Fruit fly (Drosophila melanogaster): Measurements from ENCODE around the gene CG9459.
A peak's percentile ranks its signal among the peaks of the same experiment; 100 is the strongest.

The CG9459 gene

DNA sequence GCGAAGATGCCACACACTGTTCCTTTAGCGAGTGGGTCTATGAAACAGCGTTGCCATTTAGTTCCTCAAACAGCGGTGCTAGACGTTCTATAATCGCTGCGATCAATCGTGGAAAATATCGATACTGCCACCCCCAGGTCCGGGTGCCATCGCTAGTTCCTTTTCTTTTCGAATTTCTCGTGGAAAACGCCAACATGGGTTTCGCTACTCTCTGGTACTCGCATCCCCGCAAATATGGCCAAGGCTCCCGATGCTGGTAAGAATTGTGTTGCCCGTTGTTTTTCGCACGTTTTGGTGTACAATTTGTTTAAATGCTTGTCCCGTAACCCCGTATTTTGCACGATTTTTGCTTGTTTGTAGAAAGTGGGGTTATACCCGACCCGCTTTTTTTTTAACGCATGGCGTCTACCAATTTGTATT is 40.2 kb downstream of the CG9459 start, which contains the start of gene RpS29 (continued):
- peak; percentile 98 for TF ChIP-seq Bgb (GFP tag; IDR thresholded peaks at IDR 0.05; ENCODE audit: partially characterized antibody)
- peak; percentile 99 for TF ChIP-seq Med (GFP tag)
- TF ChIP-seq CG10979 (tag; optimal IDR thresholded peaks at IDR 0.05), result peak; percentile 36
- TF ChIP-seq eve (GFP tag; optimal IDR thresholded peaks at IDR 0.05), result no peak
- TF ChIP-seq hth (optimal IDR thresholded peaks at IDR 0.05), result no peak
- peak; percentile 92 for TF ChIP-seq mam (GFP tag; optimal IDR thresholded peaks at IDR 0.05)
- peak; percentile 46 for TF ChIP-seq CTCF (GFP tag; optimal IDR thresholded peaks at IDR 0.05)
- TF ChIP-seq Lhr (GFP tag; optimal IDR thresholded peaks at IDR 0.05), result peak; percentile 90
- peak; percentile 87 for TF ChIP-seq zfh2 (GFP tag; optimal IDR thresholded peaks at IDR 0.05)
- TF ChIP-seq CG7987 (GFP tag; optimal IDR thresholded peaks at IDR 0.05), result peak; percentile 90
- peak; percentile 53 for TF ChIP-seq Sry-β (GFP tag; optimal IDR thresholded peaks at IDR 0.05)
- peak; percentile 48 for TF ChIP-seq cwo (GFP tag; optimal IDR thresholded peaks at IDR 0.05)
- TF ChIP-seq CG17568 (GFP tag; optimal IDR thresholded peaks at IDR 0.05), result no peak
- peak; percentile 68 for TF ChIP-seq disco-r (GFP tag; optimal IDR thresholded peaks at IDR 0.05)
- peak; percentile 81 for TF ChIP-seq CG15601 (tag; optimal IDR thresholded peaks at IDR 0.05)
- peak; percentile 73 for TF ChIP-seq Atf3 (GFP tag; optimal IDR thresholded peaks at IDR 0.05)
- TF ChIP-seq CG8281 (tag; optimal IDR thresholded peaks at IDR 0.05), result peak; percentile 8
- peak; percentile 70 for TF ChIP-seq CG9727 (GFP tag; optimal IDR thresholded peaks at IDR 0.05)
- peak; percentile 77 for TF ChIP-seq gsb (GFP tag; IDR thresholded peaks at IDR 0.05)
- TF ChIP-seq bigmax (GFP tag; optimal IDR thresholded peaks at IDR 0.05), result peak; percentile 99
- TF ChIP-seq tio (GFP tag; optimal IDR thresholded peaks at IDR 0.05), result no peak
- TF ChIP-seq Dbx (GFP tag; IDR thresholded peaks at IDR 0.05), result peak; percentile 93
- peak; percentile 91 for TF ChIP-seq Scr (GFP tag; IDR thresholded peaks at IDR 0.05; ENCODE audit: partially characterized antibody)
- no peak for TF ChIP-seq CG8478 (optimal IDR thresholded peaks at IDR 0.05)
- TF ChIP-seq CG10321 (GFP tag; IDR thresholded peaks at IDR 0.05), result peak; percentile 54; the same call in 1 of the 2 replicates
- peak; percentile 84 for TF ChIP-seq ems (GFP tag; optimal IDR thresholded peaks at IDR 0.05)
- TF ChIP-seq p53 (GFP tag; optimal IDR thresholded peaks at IDR 0.05), result peak; percentile 83
- TF ChIP-seq CG17802 (tag; optimal IDR thresholded peaks at IDR 0.05), result peak; percentile 53
- TF ChIP-seq Hr3 (GFP tag; optimal IDR thresholded peaks at IDR 0.05), result peak; percentile 50
- TF ChIP-seq Atf-2 (GFP tag; optimal IDR thresholded peaks at IDR 0.05), result peak; percentile 30
- TF ChIP-seq Ssrp (tag; optimal IDR thresholded peaks at IDR 0.05), result peak; percentile 16
- TF ChIP-seq CG4730 (GFP tag; IDR thresholded peaks at IDR 0.05), result peak; percentile 46; the same call in 1 of the 2 replicates
- no peak for TF ChIP-seq CG4707 (GFP tag; optimal IDR thresholded peaks at IDR 0.05)
- TF ChIP-seq bbx (GFP tag; IDR thresholded peaks at IDR 0.05; ENCODE audit: partially characterized antibody), result peak; percentile 95
- no peak; the same call in 1 of the 2 replicates for TF ChIP-seq sens-2 (GFP tag; IDR thresholded peaks at IDR 0.05)
- peak; percentile 98 for TF ChIP-seq Dref (GFP tag; IDR thresholded peaks at IDR 0.05)
- TF ChIP-seq CG11696 (GFP tag; IDR thresholded peaks at IDR 0.05), result no peak
- peak; percentile 70 for TF ChIP-seq eyg (GFP tag; optimal IDR thresholded peaks at IDR 0.05)
- TF ChIP-seq dpn (GFP tag; optimal IDR thresholded peaks at IDR 0.05), result peak; percentile 86 to 90
- TF ChIP-seq CG7271 (tag; optimal IDR thresholded peaks at IDR 0.05), result peak; percentile 60
- TF ChIP-seq crp (GFP tag; optimal IDR thresholded peaks at IDR 0.05), result peak in 1 of 2 experiments; percentile 50
- peak; percentile 44 for TF ChIP-seq CG30020 (tag; optimal IDR thresholded peaks at IDR 0.05)
- no peak for TF ChIP-seq h (optimal IDR thresholded peaks at IDR 0.05)
- TF ChIP-seq fd102C (GFP tag; optimal IDR thresholded peaks at IDR 0.05), result no peak
- TF ChIP-seq CG14667 (GFP tag; IDR thresholded peaks at IDR 0.05), result peak; percentile 54; the same call in 1 of the 2 replicates
- TF ChIP-seq Doc3 (GFP tag; IDR thresholded peaks at IDR 0.05; ENCODE audit: partially characterized antibody), result peak; percentile 85
- TF ChIP-seq kah (GFP tag; optimal IDR thresholded peaks at IDR 0.05), result peak; percentile 45
- TF ChIP-seq CG32532 (GFP tag; IDR thresholded peaks at IDR 0.05), result peak; percentile 89
- TF ChIP-seq wdn (GFP tag; IDR thresholded peaks at IDR 0.05), result peak; percentile 56; the same call in 1 of the 2 replicates
- peak; percentile 63 for TF ChIP-seq oc (tag; optimal IDR thresholded peaks at IDR 0.05)
- TF ChIP-seq Optix (GFP tag; IDR thresholded peaks at IDR 0.05), result peak; percentile 46; the same call in 1 of the 3 replicates

All from whole organism, embryonic.